Fruit fly (Drosophila melanogaster) whole organism, embryonic: ENCODE results near the gene CG18063.

Experiments
- Abd-B ChIP-seq: fragments of 200-800 bp; sonication (Bioruptor generic); optimal IDR thresholded peaks from 2 replicates; lab custom pipeline; 2018; ENCODE audit warnings: missing biosample characterization, mild to moderate bottlenecking, missing genetic modification characterization, moderate library complexity
- Atf-2 ChIP-seq: fragments of 200-800 bp; sonication (Bioruptor generic); optimal IDR thresholded peaks from 2 replicates; lab custom pipeline; 2016; ENCODE audit warnings: missing biosample characterization, missing genetic modification characterization
- BEAF-32 ChIP-seq: fragments of 200-800 bp; sonication (Bioruptor generic); optimal IDR thresholded peaks from 3 replicates; lab custom pipeline; 2017; ENCODE audit warnings: missing biosample characterization, missing genetic modification characterization, mild to moderate bottlenecking, moderate library complexity, missing genetic modification reagents
- CG10209 ChIP-seq: fragments of 200-800 bp; sonication (Bioruptor generic); optimal IDR thresholded peaks from 3 replicates; lab custom pipeline; 2017; ENCODE audit warnings: missing biosample characterization, mild to moderate bottlenecking, missing genetic modification characterization, missing genetic modification reagents
- CG10267 ChIP-seq: fragments of 200-800 bp; sonication (Bioruptor generic); optimal IDR thresholded peaks from 2 replicates; lab custom pipeline; 2018; ENCODE audit warnings: missing biosample characterization, mild to moderate bottlenecking, missing genetic modification characterization, moderate library complexity
- CG10321 ChIP-seq: fragments of 200-800 bp; sonication (Bioruptor generic); IDR thresholded peaks from 2 replicates; pipeline ENCODE4 v1.3.6; 2022; ENCODE audit warnings: missing biosample characterization, missing genetic modification characterization
- CG12071 ChIP-seq: fragments of 200-800 bp; sonication (Bioruptor generic); optimal IDR thresholded peaks from 3 replicates; lab custom pipeline; 2018; ENCODE audit warnings: missing biosample characterization, mild to moderate bottlenecking, missing genetic modification characterization
- CG12299 ChIP-seq: fragments of 200-800 bp; sonication (Bioruptor generic); optimal IDR thresholded peaks from 2 replicates; lab custom pipeline; 2018; ENCODE audit warnings: missing biosample characterization, mild to moderate bottlenecking, missing genetic modification characterization
- CG13287 ChIP-seq: fragments of 200-800 bp; sonication (Bioruptor generic); IDR thresholded peaks from 2 replicates; pipeline ENCODE4 v1.3.6; 2022; ENCODE audit warnings: missing biosample characterization, missing genetic modification characterization; ENCODE audit not compliant: partially characterized antibody
- CG1529 ChIP-seq: fragments of 200-800 bp; sonication (Bioruptor generic); optimal IDR thresholded peaks from 3 replicates; lab custom pipeline; 2018; ENCODE audit warnings: missing biosample characterization, missing genetic modification characterization
- CG2120 ChIP-seq: fragments of 200-800 bp; sonication (Bioruptor generic); optimal IDR thresholded peaks from 3 replicates; lab custom pipeline; 2016; ENCODE audit warnings: missing biosample characterization, missing genetic modification characterization
- CG30403 ChIP-seq: fragments of 200-800 bp; sonication (Bioruptor generic); optimal IDR thresholded peaks from 3 replicates; lab custom pipeline; 2016; ENCODE audit warnings: missing biosample characterization, missing genetic modification characterization
- CG34376 ChIP-seq: fragments of 200-800 bp; sonication (Bioruptor generic); optimal IDR thresholded peaks from 2 replicates; lab custom pipeline; 2018; ENCODE audit warnings: missing biosample characterization, mild to moderate bottlenecking, missing genetic modification characterization
- CG4328 ChIP-seq: fragments of 200-800 bp; sonication (Bioruptor generic); optimal IDR thresholded peaks from 3 replicates; lab custom pipeline; 2017; ENCODE audit warnings: missing biosample characterization, missing genetic modification reagents, missing genetic modification characterization
- CG4360 ChIP-seq: fragments of 200-800 bp; sonication (Bioruptor generic); IDR thresholded peaks from 2 replicates; pipeline ENCODE4 v1.3.6; 2022; ENCODE audit warnings: missing biosample characterization, missing genetic modification characterization
- CG6175 ChIP-seq: fragments of 200-800 bp; sonication (Bioruptor generic); IDR thresholded peaks from 3 replicates; pipeline ENCODE4 v1.3.6; 2022; ENCODE audit warnings: missing biosample characterization, missing genetic modification characterization
- CG6272 ChIP-seq: fragments of 200-800 bp; sonication (Bioruptor generic); IDR thresholded peaks from 2 replicates; pipeline ENCODE4 v1.3.6; 2022; ENCODE audit warnings: missing biosample characterization, missing genetic modification characterization
- CG7987 ChIP-seq: fragments of 200-800 bp; sonication (Bioruptor generic); optimal IDR thresholded peaks from 2 replicates; lab custom pipeline; 2018; ENCODE audit warnings: missing biosample characterization, mild to moderate bottlenecking, missing genetic modification characterization, moderate library complexity
- Dek ChIP-seq: fragments of 200-800 bp; sonication (Bioruptor generic); optimal IDR thresholded peaks from 3 replicates; lab custom pipeline; 2019; ENCODE audit warnings: missing biosample characterization, mild to moderate bottlenecking, missing genetic modification characterization, moderate library complexity
- Dip2 ChIP-seq: fragments of 200-800 bp; sonication (Bioruptor generic); IDR thresholded peaks from 2 replicates; pipeline ENCODE4 v1.3.6; 2022; ENCODE audit warnings: missing biosample characterization, missing genetic modification characterization
- Drgx ChIP-seq: fragments of 200-800 bp; sonication (Bioruptor generic); IDR thresholded peaks from 2 replicates; pipeline ENCODE4 v1.3.6; 2022; ENCODE audit warnings: missing biosample characterization, missing genetic modification characterization
- H15 ChIP-seq: fragments of 200-800 bp; sonication (Bioruptor generic); IDR thresholded peaks from 3 replicates; pipeline ENCODE4 v1.3.6; 2022; ENCODE audit warnings: missing biosample characterization, missing genetic modification characterization
- HLH54F ChIP-seq: fragments of 200-800 bp; sonication (Bioruptor generic); optimal IDR thresholded peaks from 3 replicates; lab custom pipeline; 2016; ENCODE audit warnings: missing biosample characterization, missing genetic modification characterization
- Hr78 ChIP-seq, 2 experiments: fragments of 200-800 bp in 1 of 2; fragments of >200 bp in 1 of 2; sonication (Bioruptor generic) in 1 of 2; optimal IDR thresholded peaks; 2 replicates each; lab custom pipeline; 2017 to 2019; ENCODE audit warnings: missing biosample characterization in 2 of 2, missing genetic modification characterization in 2 of 2, mild to moderate bottlenecking in 1 of 2, moderate library complexity in 1 of 2
- Nf-YB ChIP-seq: fragments of 200-800 bp; sonication (Bioruptor generic); optimal IDR thresholded peaks from 3 replicates; lab custom pipeline; 2019; ENCODE audit warnings: missing biosample characterization, mild to moderate bottlenecking, missing genetic modification characterization, moderate library complexity
- Nf-YC ChIP-seq: fragments of 200-800 bp; optimal IDR thresholded peaks from 3 replicates; lab custom pipeline; 2019; ENCODE audit warnings: missing biosample characterization, mild to moderate bottlenecking, missing genetic modification characterization, moderate library complexity
- NfI ChIP-seq: fragments of 200-800 bp; sonication (Bioruptor generic); optimal IDR thresholded peaks from 3 replicates; lab custom pipeline; 2018; ENCODE audit warnings: missing biosample characterization, mild to moderate bottlenecking, missing genetic modification characterization, moderate library complexity
- Pdp1 ChIP-seq, 2 experiments: fragments of 200-800 bp; sonication (Bioruptor generic); optimal IDR thresholded peaks; 3 replicates each; lab custom pipeline; 2016; ENCODE audit warnings: missing biosample characterization in 2 of 2, missing genetic modification characterization in 2 of 2, mild to moderate bottlenecking in 1 of 2, moderate library complexity in 1 of 2
- bowl ChIP-seq: fragments of 200-800 bp; sonication (Bioruptor generic); IDR thresholded peaks from 2 replicates; pipeline ENCODE4 v1.3.6; 2022; ENCODE audit warnings: missing biosample characterization, missing genetic modification characterization
- chinmo ChIP-seq: fragments of 200-800 bp; sonication (Bioruptor generic); IDR thresholded peaks from 4 replicates; pipeline ENCODE4 v1.3.6; 2022; ENCODE audit warnings: missing biosample characterization, missing genetic modification characterization; ENCODE audit not compliant: partially characterized antibody
- dm ChIP-seq: fragments of 200-800 bp; sonication (Bioruptor generic); optimal IDR thresholded peaks from 3 replicates; lab custom pipeline; 2016; ENCODE audit warnings: missing biosample characterization, missing genetic modification characterization
- her ChIP-seq: fragments of 200-800 bp; sonication (Bioruptor generic); optimal IDR thresholded peaks from 2 replicates; lab custom pipeline; 2016; ENCODE audit warnings: missing biosample characterization, missing genetic modification characterization
- hth ChIP-seq: fragments of >200 bp; optimal IDR thresholded peaks from 2 replicates; lab custom pipeline; 2017; ENCODE audit warnings: inconsistent platforms
- nerfin-1 ChIP-seq: fragments of 200-800 bp; sonication (Bioruptor generic); optimal IDR thresholded peaks from 3 replicates; lab custom pipeline; 2019; ENCODE audit warnings: missing biosample characterization, mild to moderate bottlenecking, missing genetic modification characterization, moderate library complexity
- onecut ChIP-seq: fragments of 200-800 bp; sonication (Bioruptor generic); IDR thresholded peaks from 2 replicates; pipeline ENCODE4 v1.3.6; 2022; ENCODE audit warnings: missing biosample characterization, missing genetic modification characterization
- pan ChIP-seq, 4 experiments: fragments of >200 bp in 3 of 4; fragments of 200-800 bp in 1 of 4; sonication (Bioruptor generic) in 1 of 4; optimal IDR thresholded peaks in 3 of 4; IDR thresholded peaks in 1 of 4; 2 replicates each; pipeline versions ENCODE4 v1.3.6 to Lab custom; 2017 to 2022; ENCODE audit warnings: missing biosample characterization in 2 of 4, missing genetic modification characterization in 2 of 4, mixed read lengths in 1 of 4
- pzg ChIP-seq: fragments of 200-800 bp; sonication (Bioruptor generic); optimal IDR thresholded peaks from 3 replicates; lab custom pipeline; 2018; ENCODE audit warnings: missing biosample characterization, mild to moderate bottlenecking, missing genetic modification characterization, moderate library complexity
- repo ChIP-seq: fragments of 200-800 bp; sonication (Bioruptor generic); optimal IDR thresholded peaks from 2 replicates; lab custom pipeline; 2016; ENCODE audit warnings: missing biosample characterization, missing genetic modification characterization
- rib ChIP-seq: fragments of 200-800 bp; sonication (Bioruptor generic); IDR thresholded peaks from 2 replicates; pipeline ENCODE4 v1.3.6; 2022; ENCODE audit warnings: missing biosample characterization, missing genetic modification characterization
- row ChIP-seq: fragments of 200-800 bp; sonication (Bioruptor generic); IDR thresholded peaks from 3 replicates; pipeline ENCODE4 v1.3.6; 2022; ENCODE audit warnings: missing biosample characterization, missing genetic modification characterization
- schlank ChIP-seq: fragments of 200-800 bp; sonication (Bioruptor generic); optimal IDR thresholded peaks from 2 replicates; lab custom pipeline; 2018; ENCODE audit warnings: missing biosample characterization, mild to moderate bottlenecking, missing genetic modification characterization
- so ChIP-seq: fragments of 200-800 bp; sonication (Bioruptor generic); IDR thresholded peaks from 3 replicates; pipeline ENCODE4 v1.3.6; 2022; ENCODE audit warnings: missing biosample characterization, missing genetic modification characterization
- stwl ChIP-seq: fragments of 200-800 bp; sonication (Bioruptor generic); optimal IDR thresholded peaks from 3 replicates; lab custom pipeline; 2018; ENCODE audit warnings: missing biosample characterization, mild to moderate bottlenecking, missing genetic modification characterization, moderate library complexity
- sug ChIP-seq: fragments of 200-800 bp; optimal IDR thresholded peaks from 2 replicates; lab custom pipeline; 2019; ENCODE audit warnings: missing biosample characterization, mild to moderate bottlenecking, missing genetic modification characterization, moderate library complexity
- trem ChIP-seq: fragments of 200-800 bp; optimal IDR thresholded peaks from 3 replicates; lab custom pipeline; 2019; ENCODE audit warnings: missing biosample characterization, mild to moderate bottlenecking, missing genetic modification characterization, moderate library complexity
- unpg ChIP-seq: fragments of 200-800 bp; sonication (Bioruptor generic); optimal IDR thresholded peaks from 3 replicates; lab custom pipeline; 2018; ENCODE audit warnings: missing biosample characterization, mild to moderate bottlenecking, missing genetic modification characterization, moderate library complexity
- wor ChIP-seq: fragments of 200-800 bp; sonication (Bioruptor generic); IDR thresholded peaks from 2 replicates; pipeline ENCODE4 v1.3.6; 2022; ENCODE audit warnings: missing biosample characterization, missing genetic modification characterization

CG18063 gene

dm6 chr2L:15908496-15909276 is 49.0 kb upstream of the CG18063 start (continued):
- TF ChIP-seq Pdp1 (GFP tag; optimal IDR thresholded peaks at IDR 0.05; lab: Kevin White, UChicago): peak in 1 of 2 experiments; percentile 93
- peak; percentile 25 for TF ChIP-seq trem
- peak; percentile 12 for TF ChIP-seq CG30403 (GFP tag; lab: Kevin White, UChicago)
- TF ChIP-seq wor (GFP tag; lab: Robert Waterston, UW): 0 out of 2 replicates have a peak, but pooled peaks have one; percentile 11
- no peak for TF ChIP-seq pzg
- TF ChIP-seq row (GFP tag; lab: Robert Waterston, UW): peak; percentile 39; the same call in 2 of the 3 replicates
- TF ChIP-seq Hr78 (GFP tag; optimal IDR thresholded peaks at IDR 0.05; lab: Kevin White, UChicago): peak in 1 of 2 experiments; percentile 95
- peak; percentile 5 for TF ChIP-seq nerfin-1 (tag; lab: Kevin White, UChicago)
- TF ChIP-seq dm (GFP tag; lab: Kevin White, UChicago): peak; percentile 12
- no peak for TF ChIP-seq CG6272 (GFP tag; lab: Robert Waterston, UW)
- TF ChIP-seq so (GFP tag; lab: Robert Waterston, UW): no peak; the same call in 1 of the 3 replicates
- TF ChIP-seq unpg (GFP tag; lab: Kevin White, UChicago): peak; percentile 72
- TF ChIP-seq onecut (GFP tag; lab: Robert Waterston, UW): peak; percentile 42
- peak; percentile 53 for TF ChIP-seq CG10267
- no peak for TF ChIP-seq stwl (tag; lab: Kevin White, UChicago)
- peak; percentile 49 for TF ChIP-seq CG12299 (tag; lab: Kevin White, UChicago)
- no peak for TF ChIP-seq CG4360 (GFP tag; lab: Robert Waterston, UW)
- TF ChIP-seq Nf-YC (tag; lab: Kevin White, UChicago): peak; percentile 58

DNA sequence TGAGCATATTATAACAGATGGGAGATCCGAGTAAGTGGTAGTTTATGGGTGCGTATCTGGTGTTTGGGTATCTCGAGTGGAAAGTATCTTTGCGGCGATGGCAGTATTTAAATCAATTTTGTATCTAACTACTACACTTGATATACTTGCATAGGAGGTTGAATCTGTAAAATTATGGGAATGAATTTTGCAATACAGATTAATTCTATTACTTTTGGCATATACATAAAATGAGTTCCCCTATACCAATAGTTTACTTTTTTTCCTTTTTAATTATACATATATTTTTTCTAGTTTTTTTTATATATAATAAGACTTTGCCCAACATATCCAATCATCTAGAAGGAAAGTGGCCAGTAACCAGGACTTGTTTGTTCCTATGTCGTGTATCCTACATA is 48.4 kb upstream of the CG18063 start:
- TF ChIP-seq repo (no peak), CG1529 (no peak), CG10321 (GFP tag; lab: Robert Waterston, UW) (no peak), BEAF-32 (no peak), Dek (no peak)

- TF ChIP-seq CG2120 (GFP tag; lab: Kevin White, UChicago) (peak; percentile 23), sug (tag; lab: Kevin White, UChicago) (peak; percentile 86), CG10209 (GFP tag; lab: Kevin White, UChicago) (peak; percentile 19), Abd-B (peak; percentile 7), CG34376 (GFP tag; lab: Kevin White, UChicago) (peak; percentile 64), schlank (peak; percentile 15), pan (optimal IDR thresholded peaks at IDR 0.05; lab: Kevin White, UChicago) (no peak), pan (GFP tag; optimal IDR thresholded peaks at IDR 0.05 in 1 of 2, IDR thresholded peaks at IDR 0.05 in 1 of 2) (peak in 1 of 2 experiments; percentile 55), H15 (GFP tag; lab: Robert Waterston, UW) (no peak), CG7987 (GFP tag; lab: Kevin White, UChicago) (peak; percentile 81), Atf-2 (no peak), chinmo (GFP tag; lab: Robert Waterston, UW) (peak; percentile 95), Nf-YB (GFP tag; lab: Kevin White, UChicago) (no peak), NfI (GFP tag; lab: Kevin White, UChicago) (peak; percentile 33), CG12071 (peak; percentile 54), her (GFP tag; lab: Kevin White, UChicago) (peak; percentile 37), hth (lab: Kevin White, UChicago) (no peak), bowl (GFP tag; lab: Robert Waterston, UW) (peak; percentile 32; the same call in 1 of the 2 replicates), HLH54F (GFP tag; lab: Kevin White, UChicago) (no peak), CG13287 (GFP tag; lab: Robert Waterston, UW) (peak; percentile 43), Drgx (GFP tag; lab: Robert Waterston, UW) (no peak), Dip2 (GFP tag; lab: Robert Waterston, UW) (no peak), CG4328 (peak; percentile 18), CG6175 (GFP tag; lab: Robert Waterston, UW) (no peak), rib (GFP tag; lab: Robert Waterston, UW) (peak; percentile 90)
Observed at dm6 chr2L:15909826-15910225, 47.8 kb upstream of the CG18063 start.
